Worm (Caenorhabditis elegans): ENCODE results near the gene C15H11.1.
A peak's percentile ranks its signal among the peaks of the same experiment; 100 is the strongest.

ce11 chrV:14414964-14415564 lies 21.5 kb downstream of the C15H11.1 start, which contains the start of the genes nxf-1 and C15H11.11:
- TF ChIP-seq nhr-28 (tag; optimal IDR thresholded peaks at IDR 0.05) (no peak), pha-4 (tag; optimal IDR thresholded peaks at IDR 0.05) (peak; percentile 13), lsy-2 (tag; optimal IDR thresholded peaks at IDR 0.05) (no peak), nhr-2 (tag; optimal IDR thresholded peaks at IDR 0.05) (no peak), ces-1 (GFP tag; optimal IDR thresholded peaks at IDR 0.05) (peak; percentile 56), unc-62 (GFP tag; optimal IDR thresholded peaks at IDR 0.05) (no peak), nhr-237 (tag; optimal IDR thresholded peaks at IDR 0.05) (no peak), ceh-43 (GFP tag; optimal IDR thresholded peaks at IDR 0.05) (no peak), ztf-11 (tag; optimal IDR thresholded peaks at IDR 0.05) (no peak), snpc-4 (tag; optimal IDR thresholded peaks at IDR 0.05) (no peak)
